Worm (Caenorhabditis elegans) whole organism, early embryonic: ENCODE results near the gene far-7.

ENCODE experiments used
- B0310.2 ChIP-seq: sonication (generic microtip); optimal IDR thresholded peaks from 2 replicates; lab custom pipeline; 2016; ENCODE audit warnings: mild to moderate bottlenecking, missing genetic modification characterization, missing compliant biosample characterization
- F13C5.2 ChIP-seq: sonication (generic microtip); optimal IDR thresholded peaks from 2 replicates; lab custom pipeline; 2017; ENCODE audit warnings: mild to moderate bottlenecking, missing genetic modification characterization, inconsistent platforms, missing compliant biosample characterization
- aly-1 ChIP-seq: sonication (generic microtip); optimal IDR thresholded peaks from 2 replicates; lab custom pipeline; 2016; ENCODE audit warnings: missing genetic modification characterization, missing compliant biosample characterization
- ama-1 ChIP-seq: fragments of 150-350 bp; optimal IDR thresholded peaks from 2 replicates; lab custom pipeline; 2014
- ceh-13 ChIP-seq: fragments of 200-800 bp; sonication (Bioruptor generic); optimal IDR thresholded peaks from 2 replicates; lab custom pipeline; 2018; ENCODE audit warnings: mild to moderate bottlenecking, missing genetic modification characterization, missing compliant biosample characterization
- ceh-36 ChIP-seq: sonication (generic microtip); optimal IDR thresholded peaks from 2 replicates; lab custom pipeline; 2016; ENCODE audit warnings: missing genetic modification characterization, inconsistent platforms, missing compliant biosample characterization
- ets-7 ChIP-seq: sonication (generic microtip); optimal IDR thresholded peaks from 2 replicates; lab custom pipeline; 2016; ENCODE audit warnings: missing genotype, missing genetic modification characterization, missing compliant biosample characterization
- flt-1 ChIP-seq: fragments of 200-800 bp; sonication (Bioruptor generic); IDR thresholded peaks from 2 replicates; pipeline ENCODE4 v1.3.6; 2022; ENCODE audit warnings: missing genetic modification characterization, missing compliant biosample characterization
- hmbx-1 ChIP-seq: sonication (generic microtip); optimal IDR thresholded peaks from 2 replicates; lab custom pipeline; 2016; ENCODE audit warnings: mild to moderate bottlenecking, missing genetic modification characterization, missing compliant biosample characterization
- hmg-4 ChIP-seq: fragments of 200-800 bp; sonication (Bioruptor generic); optimal IDR thresholded peaks from 2 replicates; lab custom pipeline; 2018; ENCODE audit warnings: mild to moderate bottlenecking, missing genetic modification characterization, missing compliant biosample characterization
- hnd-1 ChIP-seq: sonication (generic microtip); optimal IDR thresholded peaks from 2 replicates; lab custom pipeline; 2016; ENCODE audit warnings: missing genetic modification characterization, missing compliant biosample characterization
- pes-1 ChIP-seq: fragments of 200-800 bp; sonication (Bioruptor generic); IDR thresholded peaks from 2 replicates; pipeline ENCODE4 v1.3.6; 2022; ENCODE audit warnings: missing genetic modification reagents, missing genetic modification characterization, missing compliant biosample characterization
- scrt-1 ChIP-seq: fragments of 200-800 bp; sonication (Bioruptor generic); IDR thresholded peaks from 2 replicates; pipeline ENCODE4 v1.3.6; 2022; ENCODE audit warnings: missing genetic modification characterization, missing compliant biosample characterization
- sea-1 ChIP-seq: fragments of 200-800 bp; sonication (Bioruptor generic); conservative IDR thresholded peaks from 2 replicates; pipeline ENCODE4 v1.3.6; 2022; ENCODE audit warnings: missing genetic modification characterization, missing compliant biosample characterization
- tbx-11 ChIP-seq: fragments of 200-800 bp; sonication (Bioruptor generic); IDR thresholded peaks from 2 replicates; pipeline ENCODE4 v1.3.6; 2022; ENCODE audit warnings: missing genetic modification characterization, missing compliant biosample characterization
- tbx-37 ChIP-seq: fragments of 200-800 bp; sonication (Bioruptor generic); conservative IDR thresholded peaks from 2 replicates; pipeline ENCODE4 v1.3.6; 2022; ENCODE audit warnings: missing genetic modification reagents, missing genetic modification characterization, missing compliant biosample characterization
- tra-4 ChIP-seq: sonication (generic microtip); optimal IDR thresholded peaks from 2 replicates; lab custom pipeline; 2017; ENCODE audit warnings: missing genetic modification characterization, missing compliant biosample characterization

Gene far-7

ce11 chrII:313540-313939 is 6.0 kb upstream of the far-7 start:
- TF ChIP-seq hnd-1 (tag; lab: Kevin White, UChicago) = no peak
- no peak for TF ChIP-seq tbx-37 (GFP tag; lab: Robert Waterston, UW)
- no peak for TF ChIP-seq hmbx-1 (tag; lab: Kevin White, UChicago)
- no peak for TF ChIP-seq aly-1 (tag; lab: Kevin White, UChicago)
- TF ChIP-seq hmg-4 (GFP tag; lab: Kevin White, UChicago) = no peak
- TF ChIP-seq ama-1 = no peak
- no peak for TF ChIP-seq sea-1 (GFP tag; lab: Robert Waterston, UW)

ce11 chrII:320783-321182 is 1.2 kb downstream of the far-7 start:
- no peak for TF ChIP-seq flt-1
- TF ChIP-seq hnd-1 (tag; lab: Kevin White, UChicago) = no peak
- no peak for TF ChIP-seq F13C5.2 (tag; lab: Kevin White, UChicago)
- no peak for TF ChIP-seq hmg-4 (GFP tag; lab: Kevin White, UChicago)
- no peak for TF ChIP-seq aly-1 (tag; lab: Kevin White, UChicago)
- no peak for TF ChIP-seq sea-1 (GFP tag; lab: Robert Waterston, UW)
- no peak for TF ChIP-seq tra-4 (tag; lab: Kevin White, UChicago)
- TF ChIP-seq scrt-1 = no peak
- TF ChIP-seq ceh-13 (GFP tag; lab: Kevin White, UChicago) = no peak
- no peak for TF ChIP-seq B0310.2
- TF ChIP-seq tbx-37 (GFP tag; lab: Robert Waterston, UW) = no peak
- TF ChIP-seq pes-1 = no peak
- TF ChIP-seq tbx-11 = no peak
- TF ChIP-seq ama-1 = no peak
- TF ChIP-seq ceh-36 = no peak
- TF ChIP-seq ets-7 (tag; lab: Kevin White, UChicago) = no peak
- TF ChIP-seq hmbx-1 (tag; lab: Kevin White, UChicago) = no peak

ce11 chrII:321183-321582 is 1.6 kb downstream of the far-7 start:
- TF ChIP-seq scrt-1 (no peak), sea-1 (GFP tag; lab: Robert Waterston, UW) (no peak), pes-1 (no peak), hmbx-1 (tag; lab: Kevin White, UChicago) (no peak), F13C5.2 (tag; lab: Kevin White, UChicago) (no peak), hnd-1 (tag; lab: Kevin White, UChicago) (no peak), ama-1 (no peak), tra-4 (tag; lab: Kevin White, UChicago) (no peak)

ce11 chrII:323048-323776 is 3.6 kb downstream of the far-7 start, which contains the start of gene K01A2.10:
TSS of gene K01A2.10 (minus strand) at chrII:323098.
- peak; percentile 45 for TF ChIP-seq hmg-4 (GFP tag; lab: Kevin White, UChicago)
- no peak for TF ChIP-seq aly-1 (tag; lab: Kevin White, UChicago)
- no peak for TF ChIP-seq scrt-1

- no peak for TF ChIP-seq tra-4 (tag; lab: Kevin White, UChicago)
- no peak for TF ChIP-seq ceh-13 (GFP tag; lab: Kevin White, UChicago)
- no peak for TF ChIP-seq scrt-1
- TF ChIP-seq hmbx-1 (tag; lab: Kevin White, UChicago) = no peak
- TF ChIP-seq flt-1 = no peak
- TF ChIP-seq ama-1 = no peak
- TF ChIP-seq ceh-36 = no peak
- TF ChIP-seq pes-1 = no peak
- TF ChIP-seq tbx-37 (GFP tag; lab: Robert Waterston, UW) = no peak
- TF ChIP-seq sea-1 (GFP tag; lab: Robert Waterston, UW) = no peak
- TF ChIP-seq aly-1 (tag; lab: Kevin White, UChicago) = no peak
- no peak for TF ChIP-seq B0310.2
These were observed 6.2 kb downstream of the far-7 start, which contains the start of gene sgcb-1 for ce11 chrII:325639-326350. TSS of gene sgcb-1 (plus strand) at chrII:326300.

DNA sequence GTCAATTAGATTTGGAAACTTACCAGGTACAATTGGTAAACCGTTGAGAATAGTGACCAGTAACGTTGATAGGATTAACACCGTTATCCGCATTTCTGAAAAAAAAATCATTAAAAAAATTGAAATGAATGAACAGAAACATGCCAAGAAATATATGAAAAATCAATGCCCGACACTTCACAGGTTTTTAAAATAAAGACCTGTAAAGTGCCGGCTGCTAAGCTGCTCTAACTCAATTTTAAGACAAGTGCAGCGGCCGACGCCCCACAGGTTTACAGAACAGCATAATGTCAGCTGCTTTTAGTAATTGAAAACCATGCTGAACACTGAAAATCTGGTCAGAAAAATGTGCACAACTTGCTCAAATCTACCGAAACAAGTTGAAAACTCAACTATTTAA is 12.8 kb downstream of the far-7 start, which contains the start of gene cbn-1:
TSS of gene cbn-1 (minus strand) at position 101 of the 400 bp plus-strand sequence.
- no peak for TF ChIP-seq hmbx-1 (tag; lab: Kevin White, UChicago)
- no peak for TF ChIP-seq hnd-1 (tag; lab: Kevin White, UChicago)
- TF ChIP-seq flt-1 = no peak
- no peak for TF ChIP-seq ceh-13 (GFP tag; lab: Kevin White, UChicago)

DNA sequence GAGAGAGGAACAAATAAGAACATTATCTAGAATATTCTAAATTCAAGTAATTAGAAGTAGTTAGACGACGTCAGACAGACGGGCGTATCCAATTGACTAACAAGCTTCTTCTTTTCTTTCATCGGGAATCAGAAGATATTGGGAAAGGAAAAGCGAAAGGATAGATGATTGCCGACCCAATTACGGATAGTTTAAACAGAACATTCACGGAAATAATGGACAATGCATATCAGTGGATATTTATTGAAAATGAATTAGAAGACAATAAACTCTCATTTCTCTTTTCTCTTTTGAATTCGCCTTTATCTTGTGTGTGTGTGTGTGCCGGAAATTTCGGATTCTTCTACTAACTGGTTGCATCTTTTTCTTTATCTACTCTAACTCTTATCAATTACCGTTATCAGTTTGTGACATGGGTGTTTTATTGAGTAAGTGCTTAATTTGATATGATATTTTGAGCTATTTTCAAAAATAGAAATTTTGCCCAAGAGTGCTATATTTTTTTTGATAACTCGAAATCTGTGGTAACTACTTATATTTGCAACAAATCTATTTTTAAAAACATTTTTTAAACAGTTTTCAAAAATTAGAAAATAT is 14.4 kb downstream of the far-7 start:
- TF ChIP-seq tra-4 (tag; lab: Kevin White, UChicago) (no peak), ets-7 (tag; lab: Kevin White, UChicago) (no peak), pes-1 (no peak), tbx-11 (no peak), ceh-13 (GFP tag; lab: Kevin White, UChicago) (no peak), F13C5.2 (tag; lab: Kevin White, UChicago) (no peak)

ce11 chrII:334828-335227 is 15.2 kb downstream of the far-7 start:
- TF ChIP-seq tbx-11 (no peak), tbx-37 (GFP tag; lab: Robert Waterston, UW) (no peak), ceh-36 (no peak), hmbx-1 (tag; lab: Kevin White, UChicago) (no peak), scrt-1 (no peak), tra-4 (tag; lab: Kevin White, UChicago) (no peak), ets-7 (tag; lab: Kevin White, UChicago) (no peak), flt-1 (no peak), pes-1 (no peak), ama-1 (no peak)
